Worm (Caenorhabditis elegans) whole organism, L1 larva: ENCODE data around the gene C55B6.7.
A peak's percentile ranks its signal among the peaks of the same experiment; 100 is the strongest.

Source experiments
- ama-1 ChIP-seq: fragments of 150-350 bp; optimal IDR thresholded peaks from 2 replicates; lab custom pipeline; 2014
- dpl-1 ChIP-seq, 3 experiments: fragments of 150-350 bp in 2 of 3; sonication (generic microtip) in 1 of 3; optimal IDR thresholded peaks; 2 replicates each; lab custom pipeline; 2014 to 2017; ENCODE audit warnings: missing biosample characterization in 3 of 3, missing genetic modification characterization in 3 of 3, missing genetic modification reagents in 3 of 3
- lin-15B ChIP-seq: fragments of 150-350 bp; sonication (generic microtip); optimal IDR thresholded peaks from 3 replicates; lab custom pipeline; 2014; ENCODE audit warnings: missing biosample characterization, missing genetic modification characterization
- lir-3 ChIP-seq: sonication (generic microtip); optimal IDR thresholded peaks from 2 replicates; lab custom pipeline; 2016; ENCODE audit warnings: mild to moderate bottlenecking, missing genetic modification characterization, moderate library complexity, missing compliant biosample characterization; ENCODE audit not compliant: poor library complexity
- mdl-1 ChIP-seq, 2 experiments: fragments of 150-350 bp; optimal IDR thresholded peaks; 2 replicates each; lab custom pipeline; 2014 to 2017; ENCODE audit warnings: missing biosample characterization in 2 of 2, missing genetic modification characterization in 2 of 2, inconsistent platforms in 1 of 2
- nhr-12 ChIP-seq: sonication (generic microtip); optimal IDR thresholded peaks from 2 replicates; lab custom pipeline; 2017; ENCODE audit warnings: missing biosample characterization, missing genetic modification characterization
- nhr-76 ChIP-seq: sonication (generic microtip); optimal IDR thresholded peaks from 2 replicates; lab custom pipeline; 2017; ENCODE audit warnings: missing biosample characterization, missing genetic modification characterization
- nhr-84 ChIP-seq: sonication (generic microtip); optimal IDR thresholded peaks from 2 replicates; lab custom pipeline; 2017; ENCODE audit warnings: missing biosample characterization, missing genetic modification characterization
- snpc-4 ChIP-seq: fragments of 150-350 bp; optimal IDR thresholded peaks from 2 replicates; lab custom pipeline; 2014; ENCODE audit warnings: missing biosample characterization, missing genetic modification characterization
- unc-62 ChIP-seq: fragments of 150-350 bp; optimal IDR thresholded peaks from 2 replicates; lab custom pipeline; 2014; ENCODE audit warnings: missing biosample characterization, missing genetic modification reagents, missing genetic modification characterization
- ztf-11 ChIP-seq, 2 experiments: sonication (generic microtip); optimal IDR thresholded peaks; 2 replicates each; lab custom pipeline; 2016 to 2017; ENCODE audit warnings: missing genetic modification characterization in 2 of 2, missing biosample characterization in 1 of 2, missing compliant biosample characterization in 1 of 2

DNA sequence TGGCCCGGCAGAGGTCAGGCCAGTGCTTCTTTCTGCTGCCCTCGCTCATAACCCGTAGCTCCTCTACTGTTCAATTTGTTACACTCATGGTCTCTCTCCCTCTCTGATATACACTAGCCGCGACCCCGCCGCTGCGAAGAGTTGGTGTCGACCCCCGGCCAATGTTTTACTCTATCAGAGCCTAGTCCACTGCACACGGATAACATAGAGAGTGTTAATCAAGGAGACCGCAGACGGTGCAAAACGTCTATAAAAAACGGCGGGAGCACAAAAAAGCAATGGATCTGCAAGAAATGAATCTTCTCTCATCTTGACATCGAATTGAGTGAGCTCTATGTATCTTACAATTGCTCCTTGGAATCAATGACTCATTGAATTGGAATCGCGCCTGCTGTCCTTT, 38.3 kb downstream of the C55B6.7 start:
- TF ChIP-seq nhr-12 (tag; lab: Kevin White, UChicago) (no peak), snpc-4 (tag; lab: Kevin White, UChicago) (no peak), lir-3 (tag; lab: Kevin White, UChicago) (no peak), nhr-84 (no peak), dpl-1 (GFP tag; optimal IDR thresholded peaks at IDR 0.05; lab: Kevin White, UChicago) (peak in 2 of 3 experiments; percentile 2 to 22), ama-1 (lab: Kevin White, UChicago) (no peak), unc-62 (no peak), ztf-11 (tag; optimal IDR thresholded peaks at IDR 0.05; lab: Kevin White, UChicago) (no peak), nhr-76 (tag; lab: Kevin White, UChicago) (no peak), mdl-1 (tag; optimal IDR thresholded peaks at IDR 0.05; lab: Kevin White, UChicago) (no peak), lin-15B (tag; lab: Kevin White, UChicago) (no peak)
